Fruit fly (Drosophila melanogaster) whole organism, embryonic: Measurements from ENCODE around the gene CG15431.

Experiments
- Blimp-1 ChIP-seq: fragments of 200-800 bp; sonication (Bioruptor generic); optimal IDR thresholded peaks from 3 replicates; lab custom pipeline; 2018; ENCODE audit warnings: missing biosample characterization, missing genetic modification characterization, mild to moderate bottlenecking, moderate library complexity, missing genetic modification reagents
- C15 ChIP-seq: fragments of 200-800 bp; sonication (Bioruptor generic); IDR thresholded peaks from 3 replicates; pipeline ENCODE4 v1.3.6; 2022; ENCODE audit warnings: missing biosample characterization, missing genetic modification characterization
- CG10274 ChIP-seq: fragments of 200-800 bp; sonication (Bioruptor generic); optimal IDR thresholded peaks from 3 replicates; lab custom pipeline; 2017; ENCODE audit warnings: missing biosample characterization, mild to moderate bottlenecking, missing genetic modification characterization
- CG11695 ChIP-seq: fragments of 200-800 bp; sonication (Bioruptor generic); IDR thresholded peaks from 3 replicates; pipeline ENCODE4 v1.3.6; 2022; ENCODE audit warnings: missing biosample characterization, missing genetic modification characterization
- CG11723 ChIP-seq: fragments of 200-800 bp; sonication (Bioruptor generic); optimal IDR thresholded peaks from 2 replicates; lab custom pipeline; 2017; ENCODE audit warnings: missing biosample characterization, mild to moderate bottlenecking, missing genetic modification characterization
- CG12155 ChIP-seq: fragments of 200-800 bp; sonication (Bioruptor generic); optimal IDR thresholded peaks from 3 replicates; lab custom pipeline; 2016; ENCODE audit warnings: missing biosample characterization, missing genetic modification characterization
- CG12219 ChIP-seq: fragments of 200-800 bp; sonication (Bioruptor generic); optimal IDR thresholded peaks from 3 replicates; lab custom pipeline; 2018; ENCODE audit warnings: missing biosample characterization, mild to moderate bottlenecking, missing genetic modification characterization
- CG1233 ChIP-seq: fragments of 200-800 bp; sonication (Bioruptor generic); optimal IDR thresholded peaks from 4 replicates; lab custom pipeline; 2018; ENCODE audit warnings: missing biosample characterization, mild to moderate bottlenecking, missing genetic modification characterization
- CG12391 ChIP-seq: fragments of 200-800 bp; sonication (Bioruptor generic); optimal IDR thresholded peaks from 3 replicates; lab custom pipeline; 2018; ENCODE audit warnings: missing biosample characterization, mild to moderate bottlenecking, missing genetic modification characterization, moderate library complexity
- CG13287 ChIP-seq: fragments of 200-800 bp; sonication (Bioruptor generic); IDR thresholded peaks from 2 replicates; pipeline ENCODE4 v1.3.6; 2022; ENCODE audit warnings: missing biosample characterization, missing genetic modification characterization; ENCODE audit not compliant: partially characterized antibody
- CG13775 ChIP-seq: fragments of 200-800 bp; sonication (Bioruptor generic); optimal IDR thresholded peaks from 3 replicates; lab custom pipeline; 2017; ENCODE audit warnings: missing biosample characterization, mild to moderate bottlenecking, missing genetic modification characterization
- CG14050 ChIP-seq: fragments of 200-800 bp; sonication (Bioruptor generic); IDR thresholded peaks from 3 replicates; pipeline ENCODE4 v1.3.6; 2022; ENCODE audit warnings: missing biosample characterization, missing genetic modification characterization
- CG15073 ChIP-seq: fragments of 200-800 bp; sonication (Bioruptor generic); optimal IDR thresholded peaks from 2 replicates; lab custom pipeline; 2016; ENCODE audit warnings: missing biosample characterization, missing genetic modification characterization
- CG15269 ChIP-seq: fragments of 200-800 bp; sonication (Bioruptor generic); optimal IDR thresholded peaks from 2 replicates; lab custom pipeline; 2018; ENCODE audit warnings: missing biosample characterization, mild to moderate bottlenecking, missing genetic modification characterization, moderate library complexity
- CG16863 ChIP-seq: fragments of 200-800 bp; sonication (Bioruptor generic); optimal IDR thresholded peaks from 3 replicates; lab custom pipeline; 2016; ENCODE audit warnings: missing biosample characterization, missing genetic modification characterization
- CG30403 ChIP-seq: fragments of 200-800 bp; sonication (Bioruptor generic); optimal IDR thresholded peaks from 3 replicates; lab custom pipeline; 2016; ENCODE audit warnings: missing biosample characterization, missing genetic modification characterization
- CG32767 ChIP-seq: fragments of 200-800 bp; sonication (Bioruptor generic); IDR thresholded peaks from 2 replicates; pipeline ENCODE4 v1.3.6; 2022; ENCODE audit warnings: missing biosample characterization, missing genetic modification characterization
- CG33213 ChIP-seq: fragments of 200-800 bp; sonication (Bioruptor generic); optimal IDR thresholded peaks from 3 replicates; lab custom pipeline; 2016; ENCODE audit warnings: missing biosample characterization, missing genetic modification characterization
- CG3995 ChIP-seq: fragments of 200-800 bp; sonication (Bioruptor generic); optimal IDR thresholded peaks from 3 replicates; lab custom pipeline; 2016; ENCODE audit warnings: missing biosample characterization, missing genetic modification characterization
- CG4282 ChIP-seq: fragments of 200-800 bp; sonication (Bioruptor generic); optimal IDR thresholded peaks from 2 replicates; lab custom pipeline; 2016; ENCODE audit warnings: missing biosample characterization, missing genetic modification characterization
- CG4404 ChIP-seq: fragments of 200-800 bp; sonication (Bioruptor generic); IDR thresholded peaks from 2 replicates; pipeline ENCODE4 v1.3.6; 2022; ENCODE audit warnings: missing biosample characterization, missing genetic modification characterization
- CG4707 ChIP-seq: fragments of 200-800 bp; sonication (Bioruptor generic); optimal IDR thresholded peaks from 2 replicates; lab custom pipeline; 2018; ENCODE audit warnings: missing biosample characterization, mild to moderate bottlenecking, missing genetic modification characterization, moderate library complexity
- CG6765 ChIP-seq: fragments of 200-800 bp; sonication (Bioruptor generic); optimal IDR thresholded peaks from 3 replicates; lab custom pipeline; 2017; ENCODE audit warnings: missing biosample characterization, mild to moderate bottlenecking, missing genetic modification characterization
- CG7372 ChIP-seq: fragments of 200-800 bp; sonication (Bioruptor generic); IDR thresholded peaks from 2 replicates; pipeline ENCODE4 v1.3.6; 2022; ENCODE audit warnings: missing biosample characterization, missing genetic modification characterization
- CG7839 ChIP-seq: fragments of 200-800 bp; sonication (Bioruptor generic); optimal IDR thresholded peaks from 3 replicates; lab custom pipeline; 2018; ENCODE audit warnings: missing biosample characterization, mild to moderate bottlenecking, missing genetic modification characterization, moderate library complexity
- E2f1 ChIP-seq: fragments of 200-800 bp; sonication (Bioruptor generic); IDR thresholded peaks from 2 replicates; pipeline ENCODE4 v1.3.6; 2022; ENCODE audit warnings: missing biosample characterization, missing genetic modification characterization
- Lim3 ChIP-seq: fragments of 200-800 bp; sonication (Bioruptor generic); IDR thresholded peaks from 2 replicates; pipeline ENCODE4 v1.3.6; 2022; ENCODE audit warnings: missing biosample characterization, missing genetic modification characterization
- Side ChIP-seq: fragments of 200-800 bp; sonication (Bioruptor generic); optimal IDR thresholded peaks from 2 replicates; lab custom pipeline; 2016; ENCODE audit warnings: missing biosample characterization, missing genetic modification characterization
- ap ChIP-seq: fragments of 200-800 bp; sonication (Bioruptor generic); IDR thresholded peaks from 2 replicates; pipeline ENCODE4 v1.3.6; 2022; ENCODE audit warnings: missing biosample characterization, missing genetic modification characterization
- bab2 ChIP-seq: fragments of 200-800 bp; sonication (Bioruptor generic); optimal IDR thresholded peaks from 2 replicates; lab custom pipeline; 2016; ENCODE audit warnings: missing biosample characterization, missing genetic modification characterization
- bowl ChIP-seq: fragments of 200-800 bp; sonication (Bioruptor generic); IDR thresholded peaks from 2 replicates; pipeline ENCODE4 v1.3.6; 2022; ENCODE audit warnings: missing biosample characterization, missing genetic modification characterization
- cg ChIP-seq: fragments of 200-800 bp; sonication (Bioruptor generic); optimal IDR thresholded peaks from 3 replicates; lab custom pipeline; 2019; ENCODE audit warnings: missing biosample characterization, mild to moderate bottlenecking, missing genetic modification characterization, moderate library complexity
- da ChIP-seq: fragments of 200-800 bp; sonication (Bioruptor generic); optimal IDR thresholded peaks from 2 replicates; lab custom pipeline; 2016; ENCODE audit warnings: missing biosample characterization, missing genetic modification characterization
- dan ChIP-seq: fragments of 200-800 bp; sonication (Bioruptor generic); IDR thresholded peaks from 2 replicates; pipeline ENCODE4 v1.3.6; 2022; ENCODE audit warnings: missing biosample characterization, missing genetic modification characterization
- dmrt11E ChIP-seq: fragments of 200-800 bp; sonication (Bioruptor generic); optimal IDR thresholded peaks from 3 replicates; lab custom pipeline; 2018; ENCODE audit warnings: missing biosample characterization, mild to moderate bottlenecking, missing genetic modification characterization, moderate library complexity
- exex ChIP-seq: fragments of 200-800 bp; sonication (Bioruptor generic); optimal IDR thresholded peaks from 4 replicates; lab custom pipeline; 2018; ENCODE audit warnings: missing biosample characterization, mild to moderate bottlenecking, missing genetic modification characterization, moderate library complexity
- ftz-f1 ChIP-seq: fragments of 200-800 bp; sonication (Bioruptor generic); optimal IDR thresholded peaks from 2 replicates; lab custom pipeline; 2016; ENCODE audit warnings: missing biosample characterization, missing genetic modification characterization
- gt ChIP-seq: fragments of 200-800 bp; sonication (Bioruptor generic); IDR thresholded peaks from 2 replicates; pipeline ENCODE4 v1.3.6; 2022; ENCODE audit warnings: missing biosample characterization, missing genetic modification characterization
- lov ChIP-seq, 2 experiments: fragments of 200-800 bp in 1 of 2; fragments of >200 bp in 1 of 2; sonication (Bioruptor generic) in 1 of 2; IDR thresholded peaks in 1 of 2; optimal IDR thresholded peaks in 1 of 2; 2 replicates in 1 of 2; 3 replicates in 1 of 2; pipeline versions ENCODE4 v1.3.6 to Lab custom; 2017 to 2022; ENCODE audit warnings: missing biosample characterization in 1 of 2, missing genetic modification characterization in 1 of 2
- nau ChIP-seq: fragments of 200-800 bp; sonication (Bioruptor generic); optimal IDR thresholded peaks from 3 replicates; lab custom pipeline; 2017; ENCODE audit warnings: missing biosample characterization, mild to moderate bottlenecking, missing genetic modification characterization, missing genetic modification reagents
- oc ChIP-seq: fragments of 200-800 bp; sonication (Bioruptor generic); optimal IDR thresholded peaks from 2 replicates; lab custom pipeline; 2018; ENCODE audit warnings: missing biosample characterization, mild to moderate bottlenecking, missing genetic modification characterization, moderate library complexity
- otp ChIP-seq: fragments of 200-800 bp; sonication (Bioruptor generic); IDR thresholded peaks from 3 replicates; pipeline ENCODE4, ENCODE4 v1.3.6; 2022; ENCODE audit warnings: missing biosample characterization, missing genetic modification characterization
- pho ChIP-seq: fragments of 200-800 bp; sonication (Bioruptor generic); optimal IDR thresholded peaks from 2 replicates; lab custom pipeline; 2016; ENCODE audit warnings: missing biosample characterization, missing genetic modification characterization
- phol ChIP-seq: fragments of 200-800 bp; sonication (Bioruptor generic); optimal IDR thresholded peaks from 3 replicates; lab custom pipeline; 2018; ENCODE audit warnings: missing biosample characterization, mild to moderate bottlenecking, missing genetic modification characterization, moderate library complexity
- sens ChIP-seq: fragments of 200-800 bp; sonication (Bioruptor generic); peaks from one replicate; lab custom pipeline; 2016; ENCODE audit warnings: missing biosample characterization, missing genetic modification characterization
- slou ChIP-seq: fragments of 200-800 bp; sonication (Bioruptor generic); optimal IDR thresholded peaks from 3 replicates; lab custom pipeline; 2016; ENCODE audit warnings: missing biosample characterization, missing genetic modification characterization
- stc ChIP-seq: fragments of 200-800 bp; sonication (Bioruptor generic); IDR thresholded peaks from 2 replicates; pipeline ENCODE4 v1.3.6; 2022; ENCODE audit warnings: missing biosample characterization, missing genetic modification characterization
- tap ChIP-seq: fragments of 200-800 bp; optimal IDR thresholded peaks from 3 replicates; lab custom pipeline; 2019; ENCODE audit warnings: missing biosample characterization, mild to moderate bottlenecking, missing genetic modification characterization, moderate library complexity
- tio ChIP-seq: fragments of 200-800 bp; sonication (Bioruptor generic); optimal IDR thresholded peaks from 2 replicates; lab custom pipeline; 2017; ENCODE audit warnings: missing biosample characterization, missing genetic modification characterization, inconsistent platforms
- toy ChIP-seq: fragments of 200-800 bp; sonication (Bioruptor generic); IDR thresholded peaks from 2 replicates; pipeline ENCODE4 v1.3.6; 2022; ENCODE audit warnings: missing biosample characterization, missing genetic modification characterization
- ttk ChIP-seq: fragments of 200-800 bp; sonication (Bioruptor generic); IDR thresholded peaks from 2 replicates; pipeline ENCODE4 v2.1.2; 2022; ENCODE audit warnings: missing biosample characterization, missing genetic modification characterization
- wek ChIP-seq: fragments of 200-800 bp; sonication (Bioruptor generic); optimal IDR thresholded peaks from 3 replicates; lab custom pipeline; 2018; ENCODE audit warnings: missing biosample characterization, mild to moderate bottlenecking, missing genetic modification characterization, moderate library complexity

Gene CG15431

DNA sequence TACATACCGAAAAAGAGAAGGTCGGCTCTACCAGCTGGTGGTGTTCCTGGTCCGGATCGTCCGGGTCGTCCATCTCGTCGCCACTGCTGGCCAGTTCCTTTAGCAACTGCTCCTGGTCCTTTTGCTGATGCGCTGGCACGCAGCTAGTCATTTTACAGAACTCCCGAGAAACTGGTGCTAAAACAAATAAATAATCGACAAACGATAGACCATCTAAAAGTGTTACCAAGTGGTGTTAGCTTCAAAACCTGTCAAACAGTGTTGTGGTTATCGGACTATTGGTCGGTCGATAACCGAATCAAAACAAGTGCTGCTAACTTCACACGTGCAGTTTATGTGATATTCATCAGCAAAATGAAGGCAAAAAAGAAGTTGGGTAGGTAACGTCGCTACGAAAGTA, 3.4 kb upstream of the CG15431 start, which contains the start of the genes morgue and Elp3 (continued):
- no peak for TF ChIP-seq CG11723 (GFP tag; lab: Kevin White, UChicago)
- TF ChIP-seq CG12155 = no peak
- TF ChIP-seq exex (tag; lab: Kevin White, UChicago) = no peak
- TF ChIP-seq tio (GFP tag; lab: Kevin White, UChicago) = no peak
- no peak for TF ChIP-seq pho (GFP tag; lab: Kevin White, UChicago)
- TF ChIP-seq ftz-f1 (GFP tag; lab: Kevin White, UChicago) = no peak
- TF ChIP-seq CG1233 = no peak
- TF ChIP-seq CG4282 (GFP tag; lab: Kevin White, UChicago) = no peak
- TF ChIP-seq CG11695 (GFP tag; lab: Robert Waterston, UW) = no peak
- TF ChIP-seq CG15073 (GFP tag; lab: Kevin White, UChicago) = no peak
- no peak for TF ChIP-seq CG10274 (GFP tag; lab: Kevin White, UChicago)
- TF ChIP-seq C15 (GFP tag; lab: Robert Waterston, UW) = no peak
- TF ChIP-seq dmrt11E (tag; lab: Kevin White, UChicago) = no peak
- no peak for TF ChIP-seq wek
- no peak for TF ChIP-seq CG12219
- TF ChIP-seq CG32767 = peak; percentile 22; the same call in 1 of the 2 replicates
- TF ChIP-seq CG16863 (GFP tag; lab: Kevin White, UChicago) = no peak
- TF ChIP-seq CG30403 (GFP tag; lab: Kevin White, UChicago) = no peak
- no peak for TF ChIP-seq CG33213 (GFP tag; lab: Kevin White, UChicago)
- TF ChIP-seq nau (GFP tag; lab: Kevin White, UChicago) = no peak
- TF ChIP-seq CG3995 = no peak
- TF ChIP-seq slou = no peak
- no peak for TF ChIP-seq bab2
- no peak for TF ChIP-seq cg
- TF ChIP-seq toy = no peak
- TF ChIP-seq phol (tag; lab: Kevin White, UChicago) = peak; percentile 11
- no peak for TF ChIP-seq stc (GFP tag; lab: Robert Waterston, UW)
- no peak for TF ChIP-seq bowl (GFP tag; lab: Robert Waterston, UW)
- TF ChIP-seq CG13287 = peak; percentile 78
- TF ChIP-seq CG4707 (GFP tag; lab: Kevin White, UChicago) = no peak
- TF ChIP-seq CG13775 (GFP tag; lab: Kevin White, UChicago) = no peak
- TF ChIP-seq lov (optimal IDR thresholded peaks at IDR 0.05; lab: Kevin White, UChicago) = no peak
- TF ChIP-seq lov (GFP tag; IDR thresholded peaks at IDR 0.05; lab: Robert Waterston, UW) = no peak
- no peak for TF ChIP-seq ttk (GFP tag; lab: Robert Waterston, UW)
- TF ChIP-seq oc (tag; lab: Kevin White, UChicago) = no peak
- no peak for TF ChIP-seq da (GFP tag; lab: Kevin White, UChicago)
- no peak for TF ChIP-seq gt
- TF ChIP-seq CG12391 = no peak
- TF ChIP-seq CG15269 (tag; lab: Kevin White, UChicago) = no peak
- TF ChIP-seq Side = no peak
- no peak for TF ChIP-seq Lim3
- no peak for TF ChIP-seq E2f1
- TF ChIP-seq CG4404 (GFP tag; lab: Robert Waterston, UW) = no peak
- TF ChIP-seq CG7839 (tag; lab: Kevin White, UChicago) = no peak
- TF ChIP-seq dan (GFP tag; lab: Robert Waterston, UW) = no peak
- no peak for TF ChIP-seq otp (GFP tag; lab: Robert Waterston, UW)
- TF ChIP-seq CG7372 = no peak
- TF ChIP-seq sens (GFP tag; lab: Kevin White, UChicago) = peak; percentile 56
- TF ChIP-seq tap (tag; lab: Kevin White, UChicago) = no peak
- no peak for TF ChIP-seq CG14050 (GFP tag; lab: Robert Waterston, UW)
- no peak for TF ChIP-seq ap (GFP tag; lab: Robert Waterston, UW)
- no peak for TF ChIP-seq CG6765 (GFP tag; lab: Kevin White, UChicago)
- TF ChIP-seq Blimp-1 = no peak
